In the genomic region with DNA sequence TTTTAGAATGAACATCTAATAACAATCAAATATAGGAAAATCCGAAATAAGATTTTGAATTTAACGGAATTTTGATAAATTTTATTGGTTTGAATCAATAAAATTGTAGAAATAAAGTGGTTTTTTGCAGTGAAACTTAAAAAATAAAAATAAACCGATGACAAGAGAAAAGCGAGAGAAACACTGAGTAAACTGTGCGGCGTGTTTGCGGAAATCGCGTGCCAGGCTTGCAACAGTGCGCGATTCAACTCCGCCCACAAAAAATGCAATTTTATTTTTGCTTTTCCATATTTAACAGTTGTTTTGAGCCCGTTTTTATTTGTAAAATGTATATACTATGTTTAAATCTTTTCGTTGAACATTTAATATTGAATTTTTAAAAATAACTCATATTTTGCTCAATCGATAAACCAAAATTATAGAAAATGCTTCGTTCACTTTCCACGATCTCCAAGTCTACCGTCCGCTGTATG, we compare ENCODE assay signal across 3 worm cellular contexts.
TF ChIP-seq lines count a peak whose summit lies in the region.

mtss-1 (plus strand) TSS at position 423 of the 473 bp plus-strand sequence.

TF ChIP-seq in whole organism, L4 larva, 104 proteins besides CTCF, POLR2A, EP300 and RAD21 (continued from another document and continues in another):
- TF ChIP-seq sdz-12 (GFP tag; optimal IDR thresholded peaks at IDR 0.05; lab: Kevin White, UChicago) (no peak), ceh-62 (tag; optimal IDR thresholded peaks at IDR 0.05; lab: Kevin White, UChicago) (no peak), saeg-2 (GFP tag; IDR thresholded peaks at IDR 0.05; lab: Robert Waterston, UW) (no peak), spr-1 (tag; optimal IDR thresholded peaks at IDR 0.05; lab: Kevin White, UChicago) (peak; percentile 41), nhr-25 (tag; optimal IDR thresholded peaks at IDR 0.05; lab: Kevin White, UChicago; ENCODE audit: borderline replicate concordance, insufficient read depth) (no peak), lin-13 (GFP tag; optimal IDR thresholded peaks at IDR 0.05; lab: Kevin White, UChicago) (no peak), gei-8 (GFP tag; optimal IDR thresholded peaks at IDR 0.05; lab: Kevin White, UChicago) (no peak), ztf-7 (tag; optimal IDR thresholded peaks at IDR 0.05; lab: Kevin White, UChicago) (peak; percentile 51), madf-5 (GFP tag; IDR thresholded peaks at IDR 0.05; lab: Robert Waterston, UW) (no peak), nhr-102 (tag; optimal IDR thresholded peaks at IDR 0.05; lab: Kevin White, UChicago) (peak; percentile 43), arid-1 (GFP tag; conservative IDR thresholded peaks at IDR 0.05; lab: Robert Waterston, UW) (0 out of 2 replicates have a peak, but pooled peaks have one; percentile 53), F44E2.7 (GFP tag; IDR thresholded peaks at IDR 0.05; lab: Robert Waterston, UW) (no peak), F10B5.3 (tag; optimal IDR thresholded peaks at IDR 0.05; lab: Kevin White, UChicago) (no peak), lim-7 (GFP tag; IDR thresholded peaks at IDR 0.05; lab: Robert Waterston, UW) (no peak), lin-29 (GFP tag; IDR thresholded peaks at IDR 0.05; lab: Robert Waterston, UW) (no peak), hmg-1.1 (GFP tag; IDR thresholded peaks at IDR 0.05; lab: Robert Waterston, UW) (peak; percentile 65), dmd-8 (GFP tag; IDR thresholded peaks at IDR 0.05; lab: Robert Waterston, UW) (no peak), daf-16 (GFP tag; optimal IDR thresholded peaks at IDR 0.05; lab: Kevin White, UChicago) (no peak), daf-16 (tag; optimal IDR thresholded peaks at IDR 0.05; lab: Kevin White, UChicago) (peak; percentile 65), mdl-1 (tag; optimal IDR thresholded peaks at IDR 0.05; lab: Kevin White, UChicago) (no peak), nhr-28 (tag; optimal IDR thresholded peaks at IDR 0.05; lab: Kevin White, UChicago) (no peak), nhr-41 (GFP tag; IDR thresholded peaks at IDR 0.05; lab: Robert Waterston, UW) (no peak), php-3 (GFP tag; IDR thresholded peaks at IDR 0.05; lab: Robert Waterston, UW) (no peak), fkh-10 (GFP tag; optimal IDR thresholded peaks at IDR 0.05; lab: Kevin White, UChicago) (no peak), dve-1 (tag; optimal IDR thresholded peaks at IDR 0.05; lab: Kevin White, UChicago; ENCODE audit: insufficient read depth) (peak; percentile 39), spr-3 (GFP tag; optimal IDR thresholded peaks at IDR 0.05; lab: Kevin White, UChicago) (no peak), fos-1 (tag; optimal IDR thresholded peaks at IDR 0.05; lab: Kevin White, UChicago) (no peak), D1046.2 (GFP tag; IDR thresholded peaks at IDR 0.05; lab: Robert Waterston, UW) (no peak), rbr-2 (tag; optimal IDR thresholded peaks at IDR 0.05; lab: Kevin White, UChicago) (peak; percentile 26), dpl-1 (GFP tag; optimal IDR thresholded peaks at IDR 0.05; lab: Kevin White, UChicago) (peak; percentile 50), ZK337.2 (GFP tag; IDR thresholded peaks at IDR 0.05; lab: Robert Waterston, UW) (no peak), nhr-48 (tag; optimal IDR thresholded peaks at IDR 0.05; lab: Kevin White, UChicago) (peak; percentile 21), ceh-44 (GFP tag; IDR thresholded peaks at IDR 0.05; lab: Robert Waterston, UW) (no peak), mxl-3 (GFP tag; optimal IDR thresholded peaks at IDR 0.05; lab: Kevin White, UChicago) (peak; percentile 13), hif-1 (tag; optimal IDR thresholded peaks at IDR 0.05; lab: Kevin White, UChicago) (peak in 1 of 2 experiments; percentile 34), hlh-30 (tag; optimal IDR thresholded peaks at IDR 0.05; lab: Kevin White, UChicago; ENCODE audit: insufficient read depth) (peak; percentile 50), snpc-4 (tag; optimal IDR thresholded peaks at IDR 0.05; lab: Kevin White, UChicago) (no peak), vab-7 (GFP tag; IDR thresholded peaks at IDR 0.05; lab: Robert Waterston, UW) (no peak), tag-97 (GFP tag; IDR thresholded peaks at IDR 0.05; lab: Robert Waterston, UW) (no peak), ama-1 (optimal IDR thresholded peaks at IDR 0.05; lab: Kevin White, UChicago) (no peak), zfp-3 (GFP tag; conservative IDR thresholded peaks at IDR 0.05; lab: Robert Waterston, UW) (no peak), pha-4 (GFP tag; IDR thresholded peaks at IDR 0.05; lab: Robert Waterston, UW) (peak; percentile 39; the same call in 1 of the 2 replicates), pha-4 (tag; optimal IDR thresholded peaks at IDR 0.05; lab: Kevin White, UChicago) (no peak)

TF ChIP-seq in whole organism, late embryonic, 69 proteins besides CTCF, POLR2A, EP300 and RAD21 (continued from another document and continues in another):
- TF ChIP-seq ceh-31 (tag; optimal IDR thresholded peaks at IDR 0.05; lab: Kevin White, UChicago) (peak; percentile 77), C08G9.2 (tag; optimal IDR thresholded peaks at IDR 0.05; lab: Kevin White, UChicago) (peak; percentile 64), fkh-6 (tag; optimal IDR thresholded peaks at IDR 0.05; lab: Kevin White, UChicago) (peak; percentile 70), pat-9 (tag; optimal IDR thresholded peaks at IDR 0.05; lab: Kevin White, UChicago) (peak; percentile 59), pax-1 (tag; optimal IDR thresholded peaks at IDR 0.05; lab: Kevin White, UChicago) (no peak), ceh-18 (tag; optimal IDR thresholded peaks at IDR 0.05; lab: Kevin White, UChicago) (peak; percentile 24), odd-2 (tag; optimal IDR thresholded peaks at IDR 0.05; lab: Kevin White, UChicago) (peak; percentile 77), hlh-6 (tag; optimal IDR thresholded peaks at IDR 0.05; lab: Kevin White, UChicago) (peak; percentile 45), dve-1 (tag; optimal IDR thresholded peaks at IDR 0.05; lab: Kevin White, UChicago) (no peak), madf-2 (tag; optimal IDR thresholded peaks at IDR 0.05; lab: Kevin White, UChicago) (peak; percentile 64), ceh-6 (GFP tag; optimal IDR thresholded peaks at IDR 0.05; lab: Kevin White, UChicago) (peak; percentile 67), tbx-2 (tag; optimal IDR thresholded peaks at IDR 0.05; lab: Kevin White, UChicago) (peak; percentile 72), hlh-30 (tag; optimal IDR thresholded peaks at IDR 0.05; lab: Kevin White, UChicago; ENCODE audit: insufficient read depth) (no peak), pha-4 (tag; optimal IDR thresholded peaks at IDR 0.05; lab: Kevin White, UChicago) (no peak), ahr-1 (tag; optimal IDR thresholded peaks at IDR 0.05; lab: Kevin White, UChicago) (peak; percentile 85), pag-3 (tag; optimal IDR thresholded peaks at IDR 0.05; lab: Kevin White, UChicago; ENCODE audit: borderline replicate concordance) (no peak), syd-9 (tag; optimal IDR thresholded peaks at IDR 0.05; lab: Kevin White, UChicago) (peak; percentile 70), tbx-7 (tag; optimal IDR thresholded peaks at IDR 0.05; lab: Kevin White, UChicago) (peak; percentile 31), pros-1 (tag; optimal IDR thresholded peaks at IDR 0.05; lab: Kevin White, UChicago) (no peak), dmd-4 (tag; optimal IDR thresholded peaks at IDR 0.05; lab: Kevin White, UChicago; ENCODE audit: borderline replicate concordance) (no peak), T23F11.4 (GFP tag; optimal IDR thresholded peaks at IDR 0.05; lab: Kevin White, UChicago) (peak; percentile 73), ztf-16 (tag; optimal IDR thresholded peaks at IDR 0.05; lab: Kevin White, UChicago) (peak; percentile 79), gmeb-2 (tag; optimal IDR thresholded peaks at IDR 0.05; lab: Kevin White, UChicago) (peak; percentile 70), eyg-1 (tag; optimal IDR thresholded peaks at IDR 0.05; lab: Kevin White, UChicago) (peak; percentile 64), ceh-45 (GFP tag; IDR thresholded peaks at IDR 0.05; lab: Robert Waterston, UW) (no peak), ceh-2 (tag; optimal IDR thresholded peaks at IDR 0.05; lab: Kevin White, UChicago) (peak; percentile 75), unc-42 (tag; optimal IDR thresholded peaks at IDR 0.05; lab: Kevin White, UChicago) (peak; percentile 13), Y22D7AL.16 (tag; optimal IDR thresholded peaks at IDR 0.05; lab: Kevin White, UChicago) (peak; percentile 52), ref-2 (tag; optimal IDR thresholded peaks at IDR 0.05; lab: Kevin White, UChicago) (peak; percentile 64), K02D7.2 (tag; optimal IDR thresholded peaks at IDR 0.05; lab: Kevin White, UChicago) (peak; percentile 74), ceh-9 (tag; optimal IDR thresholded peaks at IDR 0.05; lab: Kevin White, UChicago) (no peak), zip-5 (tag; optimal IDR thresholded peaks at IDR 0.05; lab: Kevin White, UChicago) (peak; percentile 66), unc-3 (GFP tag; conservative IDR thresholded peaks at IDR 0.05; lab: Robert Waterston, UW) (peak; percentile 40; the same call in 1 of the 2 replicates), unc-3 (tag; optimal IDR thresholded peaks at IDR 0.05; lab: Kevin White, UChicago) (peak; percentile 56), unc-86 (tag; optimal IDR thresholded peaks at IDR 0.05; lab: Kevin White, UChicago) (peak; percentile 76), nfya-1 (tag; optimal IDR thresholded peaks at IDR 0.05; lab: Kevin White, UChicago) (peak; percentile 78), sdc-2 (tag; optimal IDR thresholded peaks at IDR 0.05; lab: Kevin White, UChicago) (no peak), sox-4 (tag; optimal IDR thresholded peaks at IDR 0.05; lab: Kevin White, UChicago) (peak; percentile 81), ceh-22 (tag; optimal IDR thresholded peaks at IDR 0.05; lab: Kevin White, UChicago) (no peak), pha-2 (tag; optimal IDR thresholded peaks at IDR 0.05; lab: Kevin White, UChicago) (peak; percentile 74), K09A11.1 (tag; optimal IDR thresholded peaks at IDR 0.05; lab: Kevin White, UChicago; ENCODE audit: insufficient read depth) (peak; percentile 77), ama-1 (optimal IDR thresholded peaks at IDR 0.05; lab: Kevin White, UChicago) (no peak), lim-6 (tag; optimal IDR thresholded peaks at IDR 0.05; lab: Kevin White, UChicago) (peak; percentile 2), lin-11 (tag; optimal IDR thresholded peaks at IDR 0.05; lab: Kevin White, UChicago) (peak; percentile 62), ceh-30 (tag; optimal IDR thresholded peaks at IDR 0.05; lab: Kevin White, UChicago) (no peak)

TF ChIP-seq in whole organism, mixed stage, embryonic, 35 proteins besides CTCF, POLR2A, EP300 and RAD21 (continued from another document):
- TF ChIP-seq elt-1 (tag; optimal IDR thresholded peaks at IDR 0.05; lab: Kevin White, UChicago; ENCODE audit: borderline replicate concordance, insufficient read depth) = no peak
- TF ChIP-seq bed-3 (GFP tag; optimal IDR thresholded peaks at IDR 0.05; lab: Kevin White, UChicago) = peak; percentile 59
- TF ChIP-seq lin-13 (tag; optimal IDR thresholded peaks at IDR 0.05; lab: Kevin White, UChicago) = peak; percentile 37
- TF ChIP-seq ceh-39 (tag; optimal IDR thresholded peaks at IDR 0.05; lab: Kevin White, UChicago) = no peak
- peak; percentile 54 for TF ChIP-seq lin-32 (GFP tag; optimal IDR thresholded peaks at IDR 0.05; lab: Kevin White, UChicago)
- no peak for TF ChIP-seq unc-39 (tag; optimal IDR thresholded peaks at IDR 0.05; lab: Kevin White, UChicago)
- TF ChIP-seq nhr-12 (tag; optimal IDR thresholded peaks at IDR 0.05; lab: Kevin White, UChicago) = peak; percentile 30
- peak; percentile 13 for TF ChIP-seq mab-5 (tag; optimal IDR thresholded peaks at IDR 0.05; lab: Kevin White, UChicago)
